Worm (Caenorhabditis elegans): ENCODE measurements around the gene T12G3.6.
A peak's percentile ranks its signal among the peaks of the same experiment; 100 is the strongest.

The T12G3.6 gene

ce11 chrIV:12075497-12075896, 44.4 kb upstream of the T12G3.6 start, which contains the start of gene K08E4.7:
Gene K08E4.7 (plus strand): TSS chrIV:12075797.
- TF ChIP-seq ttx-3 (tag; optimal IDR thresholded peaks at IDR 0.05) (no peak), ceh-48 (tag; optimal IDR thresholded peaks at IDR 0.05) (no peak), sox-4 (tag; optimal IDR thresholded peaks at IDR 0.05) (no peak), K02D7.2 (tag; optimal IDR thresholded peaks at IDR 0.05) (no peak), ets-4 (tag; optimal IDR thresholded peaks at IDR 0.05) (no peak), unc-42 (tag; optimal IDR thresholded peaks at IDR 0.05) (no peak), fax-1 (tag; optimal IDR thresholded peaks at IDR 0.05) (no peak), F13H6.1 (tag; optimal IDR thresholded peaks at IDR 0.05) (no peak), odd-2 (tag; optimal IDR thresholded peaks at IDR 0.05) (no peak), npax-4 (tag; optimal IDR thresholded peaks at IDR 0.05) (no peak)

ce11 chrIV:12068590-12068989, 37.5 kb upstream of the T12G3.6 start, which contains the start of gene bath-37:
Gene bath-37 (plus strand): TSS chrIV:12068890.
- TF ChIP-seq elt-2 (tag; optimal IDR thresholded peaks at IDR 0.05) (no peak), nfya-1 (tag; optimal IDR thresholded peaks at IDR 0.05) (no peak), elt-4 (tag; optimal IDR thresholded peaks at IDR 0.05) (no peak), hlh-6 (tag; optimal IDR thresholded peaks at IDR 0.05) (no peak), Y22D7AL.16 (tag; optimal IDR thresholded peaks at IDR 0.05) (no peak), tbx-7 (tag; optimal IDR thresholded peaks at IDR 0.05) (no peak), ceh-48 (tag; optimal IDR thresholded peaks at IDR 0.05) (no peak), mec-3 (tag; optimal IDR thresholded peaks at IDR 0.05; ENCODE audit: borderline replicate concordance) (no peak), ceh-45 (GFP tag; IDR thresholded peaks at IDR 0.05) (no peak), pax-1 (tag; optimal IDR thresholded peaks at IDR 0.05) (no peak), odd-2 (tag; optimal IDR thresholded peaks at IDR 0.05) (no peak), unc-55 (GFP tag; optimal IDR thresholded peaks at IDR 0.05) (no peak)

- TF ChIP-seq ceh-34 (tag; optimal IDR thresholded peaks at IDR 0.05) (no peak), npax-4 (tag; optimal IDR thresholded peaks at IDR 0.05) (no peak), tbx-7 (tag; optimal IDR thresholded peaks at IDR 0.05) (no peak), sdc-2 (tag; optimal IDR thresholded peaks at IDR 0.05) (no peak), hlh-15 (tag; optimal IDR thresholded peaks at IDR 0.05) (no peak), fax-1 (tag; optimal IDR thresholded peaks at IDR 0.05) (no peak), K02D7.2 (tag; optimal IDR thresholded peaks at IDR 0.05) (no peak), C08G9.2 (tag; optimal IDR thresholded peaks at IDR 0.05) (no peak), tbx-2 (tag; optimal IDR thresholded peaks at IDR 0.05) (no peak), ahr-1 (tag; optimal IDR thresholded peaks at IDR 0.05) (no peak), dve-1 (tag; optimal IDR thresholded peaks at IDR 0.05) (no peak), odd-2 (tag; optimal IDR thresholded peaks at IDR 0.05) (no peak), ceh-6 (GFP tag; optimal IDR thresholded peaks at IDR 0.05) (no peak)
Measured at ce11 chrIV:12061229-12061628, 30.2 kb upstream of the T12G3.6 start, which contains the start of gene K08E4.8. Gene K08E4.8 (minus strand): TSS chrIV:12061329.

- TF ChIP-seq ztf-16 (tag; optimal IDR thresholded peaks at IDR 0.05) (no peak), unc-55 (GFP tag; optimal IDR thresholded peaks at IDR 0.05) (peak; percentile 57)
Measured at ce11 chrIV:12057508-12057907, 26.4 kb upstream of the T12G3.6 start, which contains the start of gene K08E4.3. Gene K08E4.3 (plus strand): TSS chrIV:12057742.

ce11 chrIV:12056603-12057002, 25.5 kb upstream of the T12G3.6 start, which contains the start of gene K08E4.2:
Gene K08E4.2 (minus strand): TSS chrIV:12056656.
- TF ChIP-seq ceh-48 (tag; optimal IDR thresholded peaks at IDR 0.05) (no peak), pag-3 (tag; optimal IDR thresholded peaks at IDR 0.05; ENCODE audit: borderline replicate concordance) (no peak), K02D7.2 (tag; optimal IDR thresholded peaks at IDR 0.05) (no peak), hlh-6 (tag; optimal IDR thresholded peaks at IDR 0.05) (no peak), ceh-24 (tag; optimal IDR thresholded peaks at IDR 0.05) (no peak), ceh-14 (tag; optimal IDR thresholded peaks at IDR 0.05) (no peak), dve-1 (tag; optimal IDR thresholded peaks at IDR 0.05) (no peak), ceh-18 (tag; optimal IDR thresholded peaks at IDR 0.05) (no peak)

All from whole organism, late embryonic.